Worm (Caenorhabditis elegans) whole organism, mixed stage, embryonic: ENCODE results near the gene ZK180.8.

ENCODE experiments used
- ham-2 ChIP-seq: fragments of 200-800 bp; sonication (Bioruptor generic); optimal IDR thresholded peaks from 2 replicates; lab custom pipeline; 2018; ENCODE audit warnings: mild to moderate bottlenecking, missing genetic modification characterization, missing compliant biosample characterization
- lin-13 ChIP-seq: fragments of 150-350 bp; optimal IDR thresholded peaks from 2 replicates; lab custom pipeline; 2014; ENCODE audit warnings: missing biosample characterization, missing genetic modification characterization
- lsy-2 ChIP-seq: fragments of 150-350 bp; optimal IDR thresholded peaks from 2 replicates; lab custom pipeline; 2014; ENCODE audit warnings: missing biosample characterization, missing genetic modification characterization
- nhr-12 ChIP-seq: fragments of 150-350 bp; optimal IDR thresholded peaks from 2 replicates; lab custom pipeline; 2014; ENCODE audit warnings: missing biosample characterization, missing genetic modification characterization
- nhr-237 ChIP-seq: fragments of 150-350 bp; optimal IDR thresholded peaks from 2 replicates; lab custom pipeline; 2014; ENCODE audit warnings: missing biosample characterization, missing genetic modification characterization
- nhr-28 ChIP-seq: fragments of 150-350 bp; optimal IDR thresholded peaks from 2 replicates; lab custom pipeline; 2014; ENCODE audit warnings: missing biosample characterization, missing genetic modification characterization
- nhr-76 ChIP-seq: sonication (generic microtip); optimal IDR thresholded peaks from 2 replicates; lab custom pipeline; 2017; ENCODE audit warnings: missing biosample characterization, missing genetic modification characterization
- pha-4 ChIP-seq: fragments of 150-350 bp; optimal IDR thresholded peaks from 2 replicates; lab custom pipeline; 2018; ENCODE audit warnings: missing biosample characterization, missing genetic modification reagents, missing genetic modification characterization
- snpc-4 ChIP-seq: fragments of 150-350 bp; optimal IDR thresholded peaks from 2 replicates; lab custom pipeline; 2014; ENCODE audit warnings: missing biosample characterization, missing genetic modification characterization
- sptf-1 ChIP-seq: sonication (generic microtip); optimal IDR thresholded peaks from 2 replicates; lab custom pipeline; 2017; ENCODE audit warnings: mild to moderate bottlenecking, missing genetic modification characterization, moderate library complexity, missing compliant biosample characterization
- unc-39 ChIP-seq: fragments of 150-350 bp; optimal IDR thresholded peaks from 2 replicates; lab custom pipeline; 2014; ENCODE audit warnings: missing biosample characterization, missing genetic modification characterization
- ztf-11 ChIP-seq: fragments of 150-350 bp; optimal IDR thresholded peaks from 2 replicates; lab custom pipeline; 2014; ENCODE audit warnings: missing biosample characterization, missing genetic modification characterization

DNA sequence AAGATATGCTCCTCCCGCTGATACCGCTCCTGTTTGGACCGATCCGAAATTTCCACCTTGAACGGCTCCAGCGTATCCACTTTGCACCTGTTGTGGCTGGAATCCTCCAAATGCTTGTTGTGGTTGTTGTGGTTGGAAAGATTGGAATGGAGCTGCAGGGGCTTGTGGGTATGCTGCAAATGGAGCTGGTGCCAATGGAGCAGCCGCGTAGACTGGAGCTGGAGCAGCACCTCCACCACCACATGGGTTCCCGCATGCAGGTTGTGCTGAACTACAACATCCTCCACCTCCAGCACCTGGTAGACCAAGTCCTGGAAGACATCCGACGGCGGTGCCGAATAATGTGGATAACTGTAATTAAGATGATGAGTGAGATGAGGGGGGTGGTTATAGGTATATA is 11.9 kb upstream of the ZK180.8 start:
- TF ChIP-seq snpc-4 (tag; lab: Kevin White, UChicago) (no peak), ztf-11 (tag; lab: Kevin White, UChicago) (no peak), pha-4 (tag; lab: Kevin White, UChicago) (no peak), unc-39 (tag; lab: Kevin White, UChicago) (no peak), nhr-12 (tag; lab: Kevin White, UChicago) (no peak), lsy-2 (tag; lab: Kevin White, UChicago) (no peak), lin-13 (tag; lab: Kevin White, UChicago) (no peak), nhr-76 (tag; lab: Kevin White, UChicago) (no peak), sptf-1 (tag; lab: Kevin White, UChicago) (no peak), ham-2 (GFP tag; lab: Kevin White, UChicago) (no peak), nhr-28 (tag; lab: Kevin White, UChicago) (no peak), nhr-237 (tag; lab: Kevin White, UChicago) (no peak)
